Worm (Caenorhabditis elegans) whole organism, L1 larva: ENCODE data around the gene idpp-13.

Experiments used
- dsc-1 ChIP-seq: sonication (generic microtip); optimal IDR thresholded peaks from 2 replicates; lab custom pipeline; 2016; ENCODE audit warnings: mild to moderate bottlenecking, missing genetic modification characterization, missing compliant biosample characterization
- fkh-10 ChIP-seq: sonication (generic microtip); optimal IDR thresholded peaks from 2 replicates; lab custom pipeline; 2017; ENCODE audit warnings: missing biosample characterization, missing genetic modification reagents, missing genetic modification characterization
- lin-39 ChIP-seq: fragments of 150-350 bp; optimal IDR thresholded peaks from 2 replicates; lab custom pipeline; 2014; ENCODE audit warnings: missing biosample characterization, missing genetic modification reagents, missing genetic modification characterization
- tbx-2 ChIP-seq: sonication (generic microtip); optimal IDR thresholded peaks from 2 replicates; lab custom pipeline; 2016; ENCODE audit warnings: missing genetic modification characterization, missing compliant biosample characterization

ce11 chrIII:870555-870954 is 46.2 kb downstream of the idpp-13 start:
- TF ChIP-seq lin-39 (tag; lab: Kevin White, UChicago) (no peak), dsc-1 (tag; lab: Kevin White, UChicago) (no peak), fkh-10 (GFP tag; lab: Kevin White, UChicago) (no peak), tbx-2 (tag; lab: Kevin White, UChicago) (no peak)
